Worm (Caenorhabditis elegans): ENCODE measurements around the gene Y66D12A.1.

ce11 chrIII:11582569-11582968, 25.4 kb upstream of the Y66D12A.1 start:
- TF ChIP-seq ama-1 (optimal IDR thresholded peaks at IDR 0.05) (no peak), sea-1 (GFP tag; conservative IDR thresholded peaks at IDR 0.05) (no peak)

Data from whole organism, early embryonic.